Fruit fly (Drosophila melanogaster) whole organism, adult: ENCODE results near the gene bi.

Experiments used
- CG11617 ChIP-seq: fragments of 200-800 bp; sonication (Bioruptor generic); optimal IDR thresholded peaks from 2 replicates; lab custom pipeline; 2017; ENCODE audit warnings: mild to moderate bottlenecking, missing biosample characterization, missing genetic modification reagents, missing genetic modification characterization
- CG33017 ChIP-seq: fragments of 200-800 bp; sonication (Bioruptor generic); optimal IDR thresholded peaks from 2 replicates; lab custom pipeline; 2018; ENCODE audit warnings: missing biosample characterization, mild to moderate bottlenecking, missing genetic modification characterization, moderate library complexity
- CG7101 ChIP-seq: fragments of 200-800 bp; sonication (Bioruptor generic); optimal IDR thresholded peaks from 2 replicates; lab custom pipeline; 2018; ENCODE audit warnings: missing biosample characterization, mild to moderate bottlenecking, missing genetic modification characterization, moderate library complexity
- Clk ChIP-seq: fragments of 200-800 bp; sonication (Bioruptor generic); optimal IDR thresholded peaks from 2 replicates; lab custom pipeline; 2017; ENCODE audit warnings: missing biosample characterization, missing genetic modification characterization
- Crg-1 ChIP-seq: fragments of 200-800 bp; sonication (Bioruptor generic); optimal IDR thresholded peaks from 2 replicates; lab custom pipeline; 2016; ENCODE audit warnings: missing biosample characterization, missing genetic modification characterization
- Hr96 ChIP-seq: fragments of 200-800 bp; sonication (Bioruptor generic); optimal IDR thresholded peaks from 2 replicates; lab custom pipeline; 2016; ENCODE audit warnings: missing biosample characterization, missing genetic modification characterization
- cic ChIP-seq: fragments of 200-800 bp; sonication (Bioruptor generic); optimal IDR thresholded peaks from 2 replicates; lab custom pipeline; 2017; ENCODE audit warnings: missing biosample characterization, mild to moderate bottlenecking, missing genetic modification characterization, moderate library complexity
- kay ChIP-seq: fragments of 200-800 bp; sonication (Bioruptor generic); peaks from one replicate; lab custom pipeline; 2016; ENCODE audit warnings: missing biosample characterization, missing genetic modification characterization, borderline replicate concordance

dm6 chrX:4480812-4481211 is 68.2 kb downstream of the bi start:
- TF ChIP-seq Crg-1 (GFP tag; lab: Kevin White, UChicago) (no peak), Hr96 (GFP tag; lab: Kevin White, UChicago) (no peak), Clk (no peak), cic (GFP tag; lab: Kevin White, UChicago) (no peak), kay (GFP tag; lab: Kevin White, UChicago) (no peak), CG33017 (tag; lab: Kevin White, UChicago) (no peak), CG11617 (GFP tag; lab: Kevin White, UChicago) (no peak), CG7101 (tag; lab: Kevin White, UChicago) (no peak)
